Fruit fly (Drosophila melanogaster) whole organism, pupa: ENCODE data around the gene CG12783.

ENCODE experiments used
- CG14655 ChIP-seq: fragments of 200-800 bp; sonication (Bioruptor generic); optimal IDR thresholded peaks from 3 replicates; lab custom pipeline; 2017; ENCODE audit warnings: mild to moderate bottlenecking, missing biosample characterization, missing genetic modification reagents, missing genetic modification characterization
- CG17806 ChIP-seq: fragments of 200-800 bp; sonication (Bioruptor generic); optimal IDR thresholded peaks from 2 replicates; lab custom pipeline; 2018; ENCODE audit warnings: missing biosample characterization, mild to moderate bottlenecking, missing genetic modification characterization, moderate library complexity
- Ets98B ChIP-seq: fragments of 200-800 bp; sonication (Bioruptor generic); IDR thresholded peaks from 2 replicates; pipeline ENCODE4 v1.3.6; 2022; ENCODE audit warnings: missing biosample characterization, missing genetic modification characterization
- Pif1A ChIP-seq: fragments of 200-800 bp; sonication (Bioruptor generic); optimal IDR thresholded peaks from 3 replicates; lab custom pipeline; 2016; ENCODE audit warnings: missing biosample characterization, missing genetic modification characterization
- gl ChIP-seq: fragments of 200-800 bp; sonication (Bioruptor generic); optimal IDR thresholded peaks from 2 replicates; lab custom pipeline; 2018; ENCODE audit warnings: missing biosample characterization, mild to moderate bottlenecking, missing genetic modification characterization

- no peak for TF ChIP-seq gl
- no peak for TF ChIP-seq CG17806 (tag; lab: Kevin White, UChicago)
- TF ChIP-seq CG14655: no peak
- TF ChIP-seq Ets98B: no peak
- TF ChIP-seq Pif1A: no peak
Measured at dm6 chr3R:16624371-16624749, 11.2 kb upstream of the CG12783 start, which contains the start of gene Ccdc114.
